Fruit fly (Drosophila melanogaster): ENCODE measurements around the gene Uxs.

Uxs gene

dm6 chr3L:8175818-8176217, 4.9 kb upstream of the Uxs start, which contains the start of gene RecQ4 (continued):
- TF ChIP-seq disco-r (GFP tag; optimal IDR thresholded peaks at IDR 0.05): no peak
- peak; percentile 46 for TF ChIP-seq Myb (GFP tag; optimal IDR thresholded peaks at IDR 0.05)
- TF ChIP-seq vnd (GFP tag; IDR thresholded peaks at IDR 0.05; ENCODE audit: partially characterized antibody): no peak
- TF ChIP-seq nerfin-1 (tag; optimal IDR thresholded peaks at IDR 0.05): no peak
- peak in 1 of 3 experiments; percentile 1 for TF ChIP-seq Stat92E (GFP tag; optimal IDR thresholded peaks at IDR 0.05)
- TF ChIP-seq E2f2 (GFP tag; IDR thresholded peaks at IDR 0.05): peak; percentile 97
- no peak for TF ChIP-seq B-H1 (GFP tag; IDR thresholded peaks at IDR 0.05)
- TF ChIP-seq Abd-B (GFP tag; optimal IDR thresholded peaks at IDR 0.05): no peak
- no peak for TF ChIP-seq nau (GFP tag; optimal IDR thresholded peaks at IDR 0.05)
- peak; percentile 48 for TF ChIP-seq HmgD (GFP tag; optimal IDR thresholded peaks at IDR 0.05)
- peak; percentile 97 for TF ChIP-seq Dp (GFP tag; optimal IDR thresholded peaks at IDR 0.05)
- TF ChIP-seq fd96Cb (tag; optimal IDR thresholded peaks at IDR 0.05): no peak
- peak; percentile 35 for TF ChIP-seq CoRest (tag; optimal IDR thresholded peaks at IDR 0.05)
- TF ChIP-seq CG9609 (GFP tag; optimal IDR thresholded peaks at IDR 0.05): no peak
- TF ChIP-seq row (GFP tag; IDR thresholded peaks at IDR 0.05): peak; percentile 90
- no peak for TF ChIP-seq crol (GFP tag; IDR thresholded peaks at IDR 0.05)
- TF ChIP-seq gce (GFP tag; IDR thresholded peaks at IDR 0.05): no peak
- peak in 1 of 2 experiments; percentile 7 for TF ChIP-seq dpn (GFP tag; optimal IDR thresholded peaks at IDR 0.05)
- peak; percentile 87 for TF ChIP-seq CG3847 (GFP tag; IDR thresholded peaks at IDR 0.05)
- peak; percentile 40 for TF ChIP-seq CG2116 (GFP tag; optimal IDR thresholded peaks at IDR 0.05)
- TF ChIP-seq CG1529 (GFP tag; optimal IDR thresholded peaks at IDR 0.05): no peak
- no peak for TF ChIP-seq CG6813 (GFP tag; optimal IDR thresholded peaks at IDR 0.05)
- peak; percentile 78 for TF ChIP-seq MBD-R2 (GFP tag; IDR thresholded peaks at IDR 0.05)
- TF ChIP-seq crc (GFP tag; optimal IDR thresholded peaks at IDR 0.05): no peak
- peak; percentile 32 for TF ChIP-seq CG14710 (tag; optimal IDR thresholded peaks at IDR 0.05)
- no peak for TF ChIP-seq BtbVII (GFP tag; optimal IDR thresholded peaks at IDR 0.05)
- TF ChIP-seq gfzf (GFP tag; optimal IDR thresholded peaks at IDR 0.05): peak; percentile 44
- TF ChIP-seq Sry-β (GFP tag; optimal IDR thresholded peaks at IDR 0.05): no peak
- TF ChIP-seq Opbp (GFP tag; IDR thresholded peaks at IDR 0.05; ENCODE audit: partially characterized antibody): peak; percentile 53; the same call in 1 of the 3 replicates
- peak; percentile 77 for TF ChIP-seq stwl (tag; optimal IDR thresholded peaks at IDR 0.05)
- peak; percentile 36 for TF ChIP-seq trem (tag; optimal IDR thresholded peaks at IDR 0.05)
- peak; percentile 10 for TF ChIP-seq zfh2 (GFP tag; optimal IDR thresholded peaks at IDR 0.05)
- TF ChIP-seq CG4617 (GFP tag; optimal IDR thresholded peaks at IDR 0.05; ENCODE audit: borderline replicate concordance): peak; percentile 8
- peak; percentile 51; the same call in 1 of the 2 replicates for TF ChIP-seq CG13287 (GFP tag; IDR thresholded peaks at IDR 0.05; ENCODE audit: partially characterized antibody)
- TF ChIP-seq toy (GFP tag; IDR thresholded peaks at IDR 0.05): no peak
- no peak for TF ChIP-seq CG31365 (tag; optimal IDR thresholded peaks at IDR 0.05)
- 0 out of 2 replicates have a peak, but pooled peaks have one; percentile 24 for TF ChIP-seq CG9932 (GFP tag; IDR thresholded peaks at IDR 0.05)
- TF ChIP-seq knrl (GFP tag; IDR thresholded peaks at IDR 0.05; ENCODE audit: partially characterized antibody): peak; percentile 26; the same call in 1 of the 3 replicates
- TF ChIP-seq btn (GFP tag; optimal IDR thresholded peaks at IDR 0.05): no peak
- TF ChIP-seq MESR4 (GFP tag; optimal IDR thresholded peaks at IDR 0.05): peak; percentile 4
- TF ChIP-seq nmo (GFP tag; optimal IDR thresholded peaks at IDR 0.05): peak; percentile 42
- TF ChIP-seq CG15514 (GFP tag; optimal IDR thresholded peaks at IDR 0.05): peak; percentile 62
- no peak for TF ChIP-seq CG12942 (GFP tag; optimal IDR thresholded peaks at IDR 0.05)
- no peak for TF ChIP-seq CG7963 (GFP tag; IDR thresholded peaks at IDR 0.05; ENCODE audit: partially characterized antibody)
- no peak for TF ChIP-seq CG3065 (GFP tag; optimal IDR thresholded peaks at IDR 0.05)
- TF ChIP-seq pum (GFP tag; optimal IDR thresholded peaks at IDR 0.05): no peak
- TF ChIP-seq NFAT (GFP tag; IDR thresholded peaks at IDR 0.05): no peak
- peak; percentile 90 for TF ChIP-seq E2f1 (GFP tag; IDR thresholded peaks at IDR 0.05)
- TF ChIP-seq ac (GFP tag; optimal IDR thresholded peaks at IDR 0.05): peak; percentile 13
- TF ChIP-seq Mad (GFP tag; optimal IDR thresholded peaks at IDR 0.05): peak; percentile 18

All from whole organism, embryonic.